Fruit fly (Drosophila melanogaster) whole organism, prepupa: ENCODE measurements around the gene CG4598.

Experiments used
- Blimp-1 ChIP-seq: fragments of 200-800 bp; sonication (Bioruptor generic); optimal IDR thresholded peaks from 3 replicates; lab custom pipeline; 2017; ENCODE audit warnings: missing biosample characterization, missing genetic modification characterization, mild to moderate bottlenecking, moderate library complexity, missing genetic modification reagents
- CG10631 ChIP-seq: fragments of 200-800 bp; sonication (Bioruptor generic); optimal IDR thresholded peaks from 2 replicates; lab custom pipeline; 2016; ENCODE audit warnings: missing biosample characterization, missing genetic modification characterization
- CG11762 ChIP-seq: fragments of 200-800 bp; sonication (Bioruptor generic); optimal IDR thresholded peaks from 3 replicates; lab custom pipeline; 2016; ENCODE audit warnings: missing biosample characterization, missing genetic modification characterization; ENCODE audit not compliant: insufficient read depth
- CG11902 ChIP-seq: fragments of 200-800 bp; sonication (Bioruptor generic); optimal IDR thresholded peaks from 3 replicates; lab custom pipeline; 2016; ENCODE audit warnings: missing biosample characterization, missing genetic modification characterization
- CG15336 ChIP-seq: fragments of 200-800 bp; sonication (Bioruptor generic); IDR thresholded peaks from 2 replicates; pipeline ENCODE4 v1.3.6; 2022; ENCODE audit warnings: missing biosample characterization, missing genetic modification characterization
- CG1621 ChIP-seq: fragments of 200-800 bp; sonication (Bioruptor generic); optimal IDR thresholded peaks from 3 replicates; lab custom pipeline; 2018; ENCODE audit warnings: missing biosample characterization, mild to moderate bottlenecking, missing genetic modification characterization
- CG16779 ChIP-seq: fragments of 200-800 bp; sonication (Bioruptor generic); optimal IDR thresholded peaks from 3 replicates; lab custom pipeline; 2017; ENCODE audit warnings: missing biosample characterization, mild to moderate bottlenecking, missing genetic modification characterization
- CG31627 ChIP-seq: fragments of 200-800 bp; sonication (Bioruptor generic); optimal IDR thresholded peaks from 3 replicates; lab custom pipeline; 2016; ENCODE audit warnings: missing biosample characterization, missing genetic modification characterization
- CG32006 ChIP-seq: fragments of 200-800 bp; sonication (Bioruptor generic); optimal IDR thresholded peaks from 3 replicates; lab custom pipeline; 2017; ENCODE audit warnings: missing biosample characterization, mild to moderate bottlenecking, missing genetic modification characterization
- CG34406 ChIP-seq: fragments of 200-800 bp; sonication (Bioruptor generic); optimal IDR thresholded peaks from 3 replicates; lab custom pipeline; 2016; ENCODE audit warnings: missing biosample characterization, missing genetic modification characterization
- CG6163 ChIP-seq: fragments of 200-800 bp; sonication (Bioruptor generic); IDR thresholded peaks from 3 replicates; pipeline ENCODE4 v1.3.6; 2022; ENCODE audit warnings: missing biosample characterization, missing genetic modification characterization
- CG6276 ChIP-seq: fragments of 200-800 bp; sonication (Bioruptor generic); optimal IDR thresholded peaks from 2 replicates; lab custom pipeline; 2017; ENCODE audit warnings: missing biosample characterization, mild to moderate bottlenecking, missing genetic modification characterization
- CG6792 ChIP-seq: fragments of 200-800 bp; sonication (Bioruptor generic); optimal IDR thresholded peaks from 3 replicates; lab custom pipeline; 2016; ENCODE audit warnings: missing biosample characterization, missing genetic modification characterization
- CG6854 ChIP-seq: fragments of 200-800 bp; sonication (Bioruptor generic); optimal IDR thresholded peaks from 2 replicates; lab custom pipeline; 2017; ENCODE audit warnings: missing biosample characterization, mild to moderate bottlenecking, missing genetic modification characterization
- CG7368 ChIP-seq: fragments of 200-800 bp; sonication (Bioruptor generic); optimal IDR thresholded peaks from 3 replicates; lab custom pipeline; 2016; ENCODE audit warnings: missing biosample characterization, missing genetic modification characterization
- CG8119 ChIP-seq: fragments of 200-800 bp; sonication (Bioruptor generic); IDR thresholded peaks from 3 replicates; pipeline ENCODE4 v1.3.6; 2022; ENCODE audit warnings: missing biosample characterization, missing genetic modification characterization
- CG8319 ChIP-seq: fragments of 200-800 bp; sonication (Bioruptor generic); optimal IDR thresholded peaks from 3 replicates; lab custom pipeline; 2016; ENCODE audit warnings: missing biosample characterization, missing genetic modification characterization
- CG9139 ChIP-seq: fragments of 200-800 bp; sonication (Bioruptor generic); optimal IDR thresholded peaks from 3 replicates; lab custom pipeline; 2017; ENCODE audit warnings: missing biosample characterization, mild to moderate bottlenecking, missing genetic modification characterization
- Eip78C ChIP-seq: fragments of 200-800 bp; sonication (Bioruptor generic); peaks from one replicate; lab custom pipeline; 2016; ENCODE audit warnings: missing biosample characterization, missing genetic modification characterization
- Eip93F ChIP-seq: fragments of 200-800 bp; sonication (Bioruptor generic); optimal IDR thresholded peaks from 2 replicates; lab custom pipeline; 2016; ENCODE audit warnings: missing biosample characterization, mild to moderate bottlenecking, missing genetic modification characterization
- Ets21C ChIP-seq: fragments of 200-800 bp; sonication (Bioruptor generic); optimal IDR thresholded peaks from 3 replicates; lab custom pipeline; 2016; ENCODE audit warnings: missing biosample characterization, missing genetic modification characterization
- Ets96B ChIP-seq: fragments of 200-800 bp; optimal IDR thresholded peaks from 2 replicates; lab custom pipeline; 2019; ENCODE audit warnings: missing biosample characterization, mild to moderate bottlenecking, missing genetic modification characterization, moderate library complexity
- Gug ChIP-seq: fragments of 200-800 bp; sonication (Bioruptor generic); IDR thresholded peaks from 2 replicates; pipeline ENCODE4 v1.3.6; 2022; ENCODE audit warnings: missing biosample characterization, missing genetic modification characterization
- Hr38 ChIP-seq: sonication (Bioruptor generic); optimal IDR thresholded peaks from 2 replicates; lab custom pipeline; 2016; ENCODE audit warnings: missing biosample characterization, missing genetic modification characterization
- Hr39 ChIP-seq: fragments of 200-800 bp; sonication (Bioruptor generic); optimal IDR thresholded peaks from 2 replicates; lab custom pipeline; 2016; ENCODE audit warnings: missing biosample characterization, missing genetic modification characterization
- Smox ChIP-seq: fragments of 200-800 bp; sonication (Bioruptor generic); optimal IDR thresholded peaks from 3 replicates; lab custom pipeline; 2016; ENCODE audit warnings: missing biosample characterization, missing genetic modification characterization
- Sox102F ChIP-seq: fragments of 200-800 bp; sonication (Bioruptor generic); optimal IDR thresholded peaks from 2 replicates; lab custom pipeline; 2016; ENCODE audit warnings: missing biosample characterization, mild to moderate bottlenecking, missing genetic modification characterization
- Sox14 ChIP-seq: fragments of 200-800 bp; sonication (Bioruptor generic); optimal IDR thresholded peaks from 3 replicates; lab custom pipeline; 2016; ENCODE audit warnings: missing biosample characterization, missing genetic modification characterization
- Sox15 ChIP-seq: fragments of 200-800 bp; sonication (Bioruptor generic); optimal IDR thresholded peaks from 3 replicates; lab custom pipeline; 2016; ENCODE audit warnings: missing biosample characterization, missing genetic modification characterization
- achi ChIP-seq: fragments of 200-800 bp; sonication (Bioruptor generic); optimal IDR thresholded peaks from 3 replicates; lab custom pipeline; 2016; ENCODE audit warnings: missing biosample characterization, missing genetic modification characterization
- cyc ChIP-seq: fragments of 200-800 bp; sonication (Bioruptor generic); optimal IDR thresholded peaks from 3 replicates; lab custom pipeline; 2016; ENCODE audit warnings: missing biosample characterization, missing genetic modification characterization
- dac ChIP-seq: fragments of 200-800 bp; sonication (Bioruptor generic); optimal IDR thresholded peaks from 2 replicates; lab custom pipeline; 2017; ENCODE audit warnings: missing biosample characterization, mild to moderate bottlenecking, missing genetic modification characterization
- dsx ChIP-seq: fragments of 200-800 bp; optimal IDR thresholded peaks from 3 replicates; lab custom pipeline; 2019; ENCODE audit warnings: missing biosample characterization, mild to moderate bottlenecking, missing genetic modification characterization, moderate library complexity; ENCODE audit not compliant: poor library complexity, severe bottlenecking
- fd59A ChIP-seq: fragments of 200-800 bp; sonication (Bioruptor generic); optimal IDR thresholded peaks from 2 replicates; lab custom pipeline; 2017; ENCODE audit warnings: missing biosample characterization, mild to moderate bottlenecking, missing genetic modification characterization, missing genetic modification reagents
- fd85E ChIP-seq: fragments of 200-800 bp; sonication (Bioruptor generic); optimal IDR thresholded peaks from 3 replicates; lab custom pipeline; 2016; ENCODE audit warnings: missing biosample characterization, missing genetic modification characterization
- fkh ChIP-seq: fragments of 200-800 bp; sonication (Bioruptor generic); optimal IDR thresholded peaks from 3 replicates; lab custom pipeline; 2017; ENCODE audit warnings: missing biosample characterization, mild to moderate bottlenecking, missing genetic modification characterization, moderate library complexity
- net ChIP-seq: fragments of 200-800 bp; sonication (Bioruptor generic); optimal IDR thresholded peaks from 3 replicates; lab custom pipeline; 2016; ENCODE audit warnings: missing biosample characterization, missing genetic modification characterization
- pdm3 ChIP-seq: fragments of 200-800 bp; sonication (Bioruptor generic); optimal IDR thresholded peaks from 3 replicates; lab custom pipeline; 2016; ENCODE audit warnings: missing biosample characterization, missing genetic modification characterization
- salr ChIP-seq, 2 experiments: fragments of 200-800 bp; sonication (Bioruptor generic); optimal IDR thresholded peaks; 3 replicates each; lab custom pipeline; 2016 to 2018; ENCODE audit warnings: missing biosample characterization in 2 of 2, missing genetic modification characterization in 2 of 2, mild to moderate bottlenecking in 1 of 2
- spab ChIP-seq: fragments of 200-800 bp; sonication (Bioruptor generic); optimal IDR thresholded peaks from 2 replicates; lab custom pipeline; 2017; ENCODE audit warnings: missing biosample characterization, mild to moderate bottlenecking, missing genetic modification characterization, missing genetic modification reagents
- svp ChIP-seq: fragments of 200-800 bp; sonication (Bioruptor generic); peaks from one replicate; lab custom pipeline; 2016; ENCODE audit warnings: missing biosample characterization, missing genetic modification characterization
- topi ChIP-seq: fragments of 200-800 bp; sonication (Bioruptor generic); optimal IDR thresholded peaks from 3 replicates; lab custom pipeline; 2016; ENCODE audit warnings: missing biosample characterization, missing genetic modification characterization
- vri ChIP-seq: fragments of 200-800 bp; sonication (Bioruptor generic); optimal IDR thresholded peaks from 3 replicates; lab custom pipeline; 2016; ENCODE audit warnings: missing biosample characterization, mild to moderate bottlenecking, missing genetic modification characterization

CG4598 gene

DNA sequence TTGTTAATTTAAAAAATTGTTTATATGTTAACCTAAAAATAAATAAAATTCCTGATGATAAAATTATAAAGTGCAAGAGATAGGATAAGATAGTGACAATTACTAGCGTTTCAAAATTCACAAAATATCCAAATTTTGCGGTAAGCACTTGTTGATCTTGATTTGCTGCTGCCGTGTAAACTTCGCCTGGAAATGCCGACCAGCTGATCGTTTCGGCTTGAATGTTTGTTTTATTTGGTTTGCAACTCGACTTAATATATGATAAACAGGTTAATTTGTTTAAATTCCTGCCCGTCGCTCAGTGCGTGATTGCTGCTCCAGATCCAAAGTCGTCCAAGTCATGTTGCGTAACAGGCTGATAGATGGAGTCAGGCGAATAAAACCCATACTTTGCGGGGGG, 3.0 kb downstream of the CG4598 start, which contains the start of gene CG4592 (continued):
- peak; percentile 69 for TF ChIP-seq CG6792 (GFP tag; lab: Kevin White, UChicago)
- peak; percentile 36 for TF ChIP-seq Blimp-1 (GFP tag; lab: Kevin White, UChicago)
- no peak for TF ChIP-seq Eip78C (GFP tag; lab: Kevin White, UChicago)
- TF ChIP-seq CG6276 (GFP tag; lab: Kevin White, UChicago), result peak; percentile 60
- peak; percentile 73 for TF ChIP-seq CG8119 (GFP tag; lab: Robert Waterston, UW)
- TF ChIP-seq CG8319 (GFP tag; lab: Kevin White, UChicago), result peak; percentile 5
- no peak for TF ChIP-seq pdm3 (GFP tag; lab: Kevin White, UChicago)
- TF ChIP-seq CG15336 (GFP tag; lab: Robert Waterston, UW), result peak; percentile 83
- peak; percentile 31; the same call in 1 of the 2 replicates for TF ChIP-seq Gug (GFP tag; lab: Robert Waterston, UW)
- no peak for TF ChIP-seq fd85E
- peak; percentile 81 for TF ChIP-seq Smox (GFP tag; lab: Kevin White, UChicago)
- peak; percentile 29 for TF ChIP-seq CG11762
- TF ChIP-seq cyc (GFP tag; lab: Kevin White, UChicago), result peak; percentile 69
- peak; percentile 8 for TF ChIP-seq CG11902
- peak; percentile 72 for TF ChIP-seq CG34406 (GFP tag; lab: Kevin White, UChicago)
- TF ChIP-seq CG10631 (GFP tag; lab: Kevin White, UChicago), result peak; percentile 53
- peak; percentile 50 for TF ChIP-seq CG7368
- TF ChIP-seq dsx, result peak; percentile 63
- TF ChIP-seq fkh (GFP tag; lab: Kevin White, UChicago), result peak; percentile 97
- TF ChIP-seq fd59A (GFP tag; lab: Kevin White, UChicago), result peak; percentile 43
- peak; percentile 70 for TF ChIP-seq CG31627
- peak; percentile 74 for TF ChIP-seq Hr39 (GFP tag; lab: Kevin White, UChicago)
- TF ChIP-seq salr (GFP tag; optimal IDR thresholded peaks at IDR 0.05; lab: Kevin White, UChicago), result peak in 1 of 2 experiments; percentile 68
- TF ChIP-seq svp (GFP tag; lab: Kevin White, UChicago), result peak; percentile 84
- peak; percentile 74 for TF ChIP-seq Sox14 (GFP tag; lab: Kevin White, UChicago)
- peak; percentile 77 for TF ChIP-seq net (GFP tag; lab: Kevin White, UChicago)
- TF ChIP-seq Hr38, result no peak
- peak; percentile 55 for TF ChIP-seq CG9139 (GFP tag; lab: Kevin White, UChicago)
- peak; percentile 82 for TF ChIP-seq vri
- TF ChIP-seq CG1621, result peak; percentile 65
- TF ChIP-seq Ets96B (tag; lab: Kevin White, UChicago), result no peak
- peak; percentile 76 for TF ChIP-seq topi (GFP tag; lab: Kevin White, UChicago)
- peak; percentile 72 for TF ChIP-seq Eip93F (GFP tag; lab: Kevin White, UChicago)
- TF ChIP-seq achi (GFP tag; lab: Kevin White, UChicago), result peak; percentile 77
- TF ChIP-seq dac, result no peak

DNA sequence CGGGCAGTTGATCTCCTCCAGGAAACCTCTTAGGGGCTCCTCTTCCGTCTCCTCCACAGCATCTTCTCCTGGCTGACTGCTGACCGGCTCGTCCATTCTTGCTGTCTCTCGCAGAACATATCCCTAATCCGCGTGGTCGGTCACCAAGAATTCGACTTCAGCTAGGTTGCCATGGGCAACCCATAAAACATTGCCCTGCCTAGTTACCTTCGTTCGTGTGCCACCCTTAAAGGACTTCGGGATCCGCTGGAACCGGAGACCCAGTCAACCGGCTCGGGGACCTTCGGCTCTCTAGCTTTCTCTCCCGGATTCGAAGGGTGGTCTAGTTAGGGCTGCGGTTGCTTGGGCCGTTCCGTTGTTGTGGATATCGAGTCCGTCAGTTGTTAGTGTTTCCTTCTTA, 6.3 kb downstream of the CG4598 start, which contains the start of the genes TbCMF46 and CG42366:
TSS of gene TbCMF46 (minus strand) at position 101 of the 400 bp plus-strand sequence.
TSS of gene CG42366 (plus strand) at position 397 of the 400 bp plus-strand sequence.
- TF ChIP-seq Sox14 (GFP tag; lab: Kevin White, UChicago) (no peak), topi (GFP tag; lab: Kevin White, UChicago) (no peak), Sox102F (GFP tag; lab: Kevin White, UChicago) (no peak), Blimp-1 (GFP tag; lab: Kevin White, UChicago) (no peak), Eip78C (GFP tag; lab: Kevin White, UChicago) (no peak), CG6163 (GFP tag; lab: Robert Waterston, UW) (no peak), CG11762 (no peak), CG16779 (no peak), CG15336 (GFP tag; lab: Robert Waterston, UW) (no peak)

DNA sequence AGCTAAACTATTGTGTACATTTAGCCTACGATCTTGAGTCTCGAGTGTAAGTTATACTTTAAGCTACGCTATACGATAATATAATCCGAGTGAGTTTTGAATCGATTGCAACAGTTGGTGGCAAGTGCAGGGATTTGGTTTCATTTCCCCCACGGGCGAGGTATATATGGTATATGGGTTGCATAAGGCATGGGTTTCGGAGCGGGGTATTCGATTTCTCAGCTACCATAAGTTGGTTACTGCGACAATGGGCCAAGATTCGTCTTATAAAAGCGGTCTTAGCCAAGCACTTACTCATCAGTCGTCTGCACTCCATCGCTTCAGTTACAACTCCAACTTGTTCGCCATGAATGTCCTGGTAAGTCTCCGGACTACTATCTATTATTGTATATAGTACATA, 11.9 kb downstream of the CG4598 start, which contains the start of gene CG42367:
TSS of gene CG42367 (plus strand) at position 301 of the 400 bp plus-strand sequence.
- TF ChIP-seq dsx, result no peak
- no peak for TF ChIP-seq Sox15 (GFP tag; lab: Kevin White, UChicago)
- TF ChIP-seq CG32006 (GFP tag; lab: Kevin White, UChicago), result no peak
- no peak for TF ChIP-seq CG31627
- no peak for TF ChIP-seq CG7368
- TF ChIP-seq topi (GFP tag; lab: Kevin White, UChicago), result no peak
- no peak for TF ChIP-seq spab (GFP tag; lab: Kevin White, UChicago)
- TF ChIP-seq Smox (GFP tag; lab: Kevin White, UChicago), result no peak
- no peak for TF ChIP-seq fd85E
- TF ChIP-seq CG6854 (GFP tag; lab: Kevin White, UChicago), result no peak
- no peak for TF ChIP-seq cyc (GFP tag; lab: Kevin White, UChicago)
- no peak for TF ChIP-seq CG10631 (GFP tag; lab: Kevin White, UChicago)
- no peak for TF ChIP-seq salr (GFP tag; optimal IDR thresholded peaks at IDR 0.05; lab: Kevin White, UChicago)
- TF ChIP-seq CG11902, result no peak
- TF ChIP-seq Ets21C (GFP tag; lab: Kevin White, UChicago), result no peak
- no peak for TF ChIP-seq Eip93F (GFP tag; lab: Kevin White, UChicago)
- no peak for TF ChIP-seq fkh (GFP tag; lab: Kevin White, UChicago)
- no peak for TF ChIP-seq Hr39 (GFP tag; lab: Kevin White, UChicago)
- no peak for TF ChIP-seq Gug (GFP tag; lab: Robert Waterston, UW)
